Fruit fly (Drosophila melanogaster): ENCODE results near the gene Dip-B.

Gene Dip-B

DNA sequence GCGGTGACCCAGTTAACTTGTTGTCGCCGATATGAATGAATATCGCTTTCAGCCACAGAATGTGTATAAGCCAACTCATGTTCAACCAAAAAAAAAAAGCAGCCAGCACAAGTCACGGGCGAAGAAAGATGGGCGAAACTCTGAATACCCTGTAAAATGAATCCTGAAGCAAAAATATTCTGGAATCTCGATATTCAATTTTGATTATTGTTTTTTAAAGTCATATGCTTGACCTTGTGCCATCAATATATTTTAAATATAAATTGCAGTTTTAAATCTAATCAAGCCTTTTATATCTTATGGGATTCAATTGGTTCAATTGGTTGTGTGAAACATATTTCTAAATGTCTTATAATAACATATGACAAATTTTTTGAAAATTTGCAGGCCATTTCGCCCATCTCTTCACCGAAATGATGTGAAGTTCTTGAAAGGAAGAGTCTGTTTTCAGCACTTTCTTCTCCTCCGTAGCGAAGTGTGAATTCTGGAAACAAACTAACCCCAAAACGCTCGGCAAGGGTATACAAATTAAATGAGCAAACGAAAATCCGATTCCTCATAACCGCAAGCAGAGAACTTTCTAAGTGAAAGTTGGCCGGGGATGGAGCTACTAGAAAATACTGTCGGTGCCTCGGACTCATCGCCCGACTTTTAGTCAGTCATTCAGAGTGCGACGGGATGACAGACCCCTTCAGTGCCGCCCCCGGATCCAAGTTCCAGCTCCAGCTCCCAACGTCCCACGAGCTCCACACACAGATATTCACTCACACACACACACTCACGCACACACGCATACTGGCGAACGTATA, 33.7 kb downstream of the Dip-B start:
- no peak for TF ChIP-seq CG9876 (GFP tag; optimal IDR thresholded peaks at IDR 0.05)
- TF ChIP-seq zen (tag; optimal IDR thresholded peaks at IDR 0.05): no peak
- no peak for TF ChIP-seq Myb (GFP tag; optimal IDR thresholded peaks at IDR 0.05)
- no peak for TF ChIP-seq CTCF (GFP tag; optimal IDR thresholded peaks at IDR 0.05)
- no peak for TF ChIP-seq CG1529 (GFP tag; optimal IDR thresholded peaks at IDR 0.05)
- TF ChIP-seq CG9932 (GFP tag; IDR thresholded peaks at IDR 0.05): no peak
- no peak for TF ChIP-seq Dbx (GFP tag; IDR thresholded peaks at IDR 0.05)
- no peak for TF ChIP-seq CG6813 (GFP tag; optimal IDR thresholded peaks at IDR 0.05)
- no peak for TF ChIP-seq gt (GFP tag; IDR thresholded peaks at IDR 0.05)
- TF ChIP-seq CG18262 (tag; optimal IDR thresholded peaks at IDR 0.05): peak; percentile 1
- no peak for TF ChIP-seq CG2889 (GFP tag; IDR thresholded peaks at IDR 0.05)
- no peak for TF ChIP-seq trem (tag; optimal IDR thresholded peaks at IDR 0.05)
- no peak for TF ChIP-seq ato (GFP tag; IDR thresholded peaks at IDR 0.05; ENCODE audit: partially characterized antibody)
- no peak for TF ChIP-seq twi (tag; optimal IDR thresholded peaks at IDR 0.05)
- TF ChIP-seq exex (tag; optimal IDR thresholded peaks at IDR 0.05): no peak
- no peak for TF ChIP-seq btn (GFP tag; optimal IDR thresholded peaks at IDR 0.05)
- no peak for TF ChIP-seq hth (optimal IDR thresholded peaks at IDR 0.05)
- TF ChIP-seq D19A (tag; optimal IDR thresholded peaks at IDR 0.05): no peak
- TF ChIP-seq CG7963 (GFP tag; IDR thresholded peaks at IDR 0.05; ENCODE audit: partially characterized antibody): no peak
- TF ChIP-seq row (GFP tag; IDR thresholded peaks at IDR 0.05): 0 out of 3 replicates have a peak, but pooled peaks have one; percentile 15
- no peak for TF ChIP-seq lab (GFP tag; optimal IDR thresholded peaks at IDR 0.05)
- peak; percentile 96 for TF ChIP-seq Blimp-1 (GFP tag; optimal IDR thresholded peaks at IDR 0.05)
- no peak for TF ChIP-seq shn (GFP tag; optimal IDR thresholded peaks at IDR 0.05)
- peak; percentile 47 for TF ChIP-seq Sox102F (GFP tag; optimal IDR thresholded peaks at IDR 0.05)
- TF ChIP-seq CG14965 (GFP tag; optimal IDR thresholded peaks at IDR 0.05; ENCODE audit: borderline replicate concordance): no peak
- TF ChIP-seq Xbp1 (GFP tag; optimal IDR thresholded peaks at IDR 0.05): no peak
- TF ChIP-seq CG17385 (GFP tag; optimal IDR thresholded peaks at IDR 0.05): no peak
- TF ChIP-seq fd102C (GFP tag; optimal IDR thresholded peaks at IDR 0.05): no peak
- no peak for TF ChIP-seq CG3726 (GFP tag; IDR thresholded peaks at IDR 0.05)
- TF ChIP-seq otp (GFP tag; IDR thresholded peaks at IDR 0.05): no peak
- no peak for TF ChIP-seq Nf-YC (tag; optimal IDR thresholded peaks at IDR 0.05)
- no peak for TF ChIP-seq odd (GFP tag; optimal IDR thresholded peaks at IDR 0.05)
- no peak for TF ChIP-seq psq (GFP tag; optimal IDR thresholded peaks at IDR 0.05)
- TF ChIP-seq Dad (GFP tag; optimal IDR thresholded peaks at IDR 0.05): no peak
- TF ChIP-seq NC2β (GFP tag; optimal IDR thresholded peaks at IDR 0.05): no peak
- no peak for TF ChIP-seq kay (GFP tag; optimal IDR thresholded peaks at IDR 0.05)
- TF ChIP-seq Dll (GFP tag; IDR thresholded peaks at IDR 0.05; ENCODE audit: partially characterized antibody): no peak
- no peak for TF ChIP-seq CG14710 (tag; optimal IDR thresholded peaks at IDR 0.05)
- TF ChIP-seq Mes4 (GFP tag; optimal IDR thresholded peaks at IDR 0.05): no peak
- TF ChIP-seq mld (GFP tag; IDR thresholded peaks at IDR 0.05; ENCODE audit: partially characterized antibody): no peak
- no peak for TF ChIP-seq so (GFP tag; IDR thresholded peaks at IDR 0.05)
- no peak for TF ChIP-seq cato (GFP tag; optimal IDR thresholded peaks at IDR 0.05; ENCODE audit: borderline replicate concordance)
- no peak for TF ChIP-seq D (optimal IDR thresholded peaks at IDR 0.05)
- no peak for TF ChIP-seq D (GFP tag; optimal IDR thresholded peaks at IDR 0.05)
- peak in 1 of 2 experiments; percentile 51 for TF ChIP-seq eve (GFP tag; optimal IDR thresholded peaks at IDR 0.05)
- TF ChIP-seq chn (GFP tag; optimal IDR thresholded peaks at IDR 0.05): no peak
- TF ChIP-seq tap (tag; optimal IDR thresholded peaks at IDR 0.05): no peak
- TF ChIP-seq Dip3 (GFP tag; optimal IDR thresholded peaks at IDR 0.05): no peak
- peak; percentile 16; the same call in 1 of the 2 replicates for TF ChIP-seq vvl (GFP tag; IDR thresholded peaks at IDR 0.05)
- TF ChIP-seq Hmx (GFP tag; optimal IDR thresholded peaks at IDR 0.05): no peak
- TF ChIP-seq CG9215 (GFP tag; IDR thresholded peaks at IDR 0.05): no peak

Data from whole organism, embryonic.